Worm (Caenorhabditis elegans) whole organism, L4 larva: ENCODE measurements around the gene D1014.4.

ENCODE experiments used
- D1046.2 ChIP-seq: fragments of 200-800 bp; sonication (Bioruptor generic); IDR thresholded peaks from 2 replicates; pipeline ENCODE4 v1.3.6; 2022; ENCODE audit warnings: missing genetic modification characterization, missing compliant biosample characterization
- F10B5.3 ChIP-seq: sonication (generic microtip); optimal IDR thresholded peaks from 2 replicates; lab custom pipeline; 2016; ENCODE audit warnings: mild to moderate bottlenecking, missing genetic modification characterization, missing compliant biosample characterization
- F26F4.8 ChIP-seq: fragments of 200-800 bp; sonication (Bioruptor generic); conservative IDR thresholded peaks from 2 replicates; pipeline ENCODE4 v1.3.6; 2022; ENCODE audit warnings: missing genetic modification characterization, missing compliant biosample characterization
- F37D6.2 ChIP-seq: sonication (generic microtip); optimal IDR thresholded peaks from 2 replicates; lab custom pipeline; 2016; ENCODE audit warnings: mild to moderate bottlenecking, missing genetic modification characterization, missing compliant biosample characterization
- F44E2.7 ChIP-seq: fragments of 200-800 bp; sonication (Bioruptor generic); IDR thresholded peaks from 2 replicates; pipeline ENCODE4 v2.1.2; 2022; ENCODE audit warnings: missing genetic modification characterization, missing compliant biosample characterization
- R02D3.7 ChIP-seq: fragments of 150-350 bp; sonication (generic microtip); optimal IDR thresholded peaks from 3 replicates; lab custom pipeline; 2014; ENCODE audit warnings: missing biosample characterization, missing genetic modification characterization
- Y5F2A.4 ChIP-seq: fragments of 200-800 bp; sonication (Bioruptor generic); optimal IDR thresholded peaks from 2 replicates; lab custom pipeline; 2018; ENCODE audit warnings: mild to moderate bottlenecking, missing genetic modification characterization, missing compliant biosample characterization
- Y75B8A.6 ChIP-seq: fragments of 200-800 bp; sonication (Bioruptor generic); IDR thresholded peaks from 2 replicates; pipeline ENCODE4 v1.3.6; 2022; ENCODE audit warnings: missing genetic modification reagents, missing genetic modification characterization, missing compliant biosample characterization
- aha-1 ChIP-seq: fragments of 150-350 bp; peaks from one replicate; lab custom pipeline; 2014; ENCODE audit warnings: missing biosample characterization, missing genetic modification characterization
- aly-2 ChIP-seq: sonication (generic microtip); optimal IDR thresholded peaks from 2 replicates; lab custom pipeline; 2018; ENCODE audit warnings: missing biosample characterization, missing genetic modification characterization
- ceh-82 ChIP-seq: sonication (generic microtip); optimal IDR thresholded peaks from 2 replicates; lab custom pipeline; 2017; ENCODE audit warnings: missing biosample characterization, missing genetic modification characterization
- daf-19 ChIP-seq: fragments of 200-800 bp; sonication (Bioruptor generic); conservative IDR thresholded peaks from 2 replicates; pipeline ENCODE4 v1.3.6; 2022; ENCODE audit warnings: missing genetic modification characterization, missing compliant biosample characterization
- daf-8 ChIP-seq: fragments of 200-800 bp; sonication (Bioruptor generic); IDR thresholded peaks from 2 replicates; pipeline ENCODE4 v1.3.6; 2022; ENCODE audit warnings: missing genetic modification characterization, missing compliant biosample characterization
- dpl-1 ChIP-seq: fragments of 150-350 bp; optimal IDR thresholded peaks from 2 replicates; lab custom pipeline; 2014; ENCODE audit warnings: missing biosample characterization, missing genetic modification reagents, missing genetic modification characterization
- duxl-1 ChIP-seq: sonication (generic microtip); optimal IDR thresholded peaks from 2 replicates; lab custom pipeline; 2016; ENCODE audit warnings: mild to moderate bottlenecking, missing genetic modification characterization, moderate library complexity, missing compliant biosample characterization; ENCODE audit not compliant: poor library complexity
- dve-1 ChIP-seq: sonication (generic microtip); optimal IDR thresholded peaks from 2 replicates; lab custom pipeline; 2017; ENCODE audit warnings: antibody characterized with exemption, mild to moderate bottlenecking, missing genetic modification characterization, missing compliant biosample characterization; ENCODE audit not compliant: insufficient read depth
- fkh-10 ChIP-seq: fragments of 150-350 bp; optimal IDR thresholded peaks from 2 replicates; lab custom pipeline; 2014; ENCODE audit warnings: missing biosample characterization, missing genetic modification reagents, missing genetic modification characterization
- fos-1 ChIP-seq: fragments of 150-350 bp; optimal IDR thresholded peaks from 2 replicates; lab custom pipeline; 2014; ENCODE audit warnings: missing biosample characterization, missing genetic modification characterization
- hmg-1.1 ChIP-seq: fragments of 200-800 bp; sonication (Bioruptor generic); IDR thresholded peaks from 2 replicates; pipeline ENCODE4 v1.3.6; 2022; ENCODE audit warnings: missing genetic modification reagents, missing genetic modification characterization, missing compliant biosample characterization
- lin-1 ChIP-seq: fragments of 200-800 bp; sonication (Bioruptor generic); IDR thresholded peaks from 2 replicates; pipeline ENCODE4 v1.3.6; 2022; ENCODE audit warnings: missing genetic modification reagents, missing genetic modification characterization, missing compliant biosample characterization
- lin-15B ChIP-seq: fragments of 150-350 bp; sonication (generic microtip); optimal IDR thresholded peaks from 3 replicates; lab custom pipeline; 2014; ENCODE audit warnings: missing biosample characterization, missing genetic modification characterization
- lin-29 ChIP-seq: fragments of 200-800 bp; sonication (Bioruptor generic); IDR thresholded peaks from 2 replicates; pipeline ENCODE4 v1.3.6; 2022; ENCODE audit warnings: missing genetic modification reagents, missing genetic modification characterization, missing compliant biosample characterization
- lsy-2 ChIP-seq, 2 experiments: fragments of 150-350 bp in 1 of 2; sonication (generic microtip) in 1 of 2; optimal IDR thresholded peaks; 2 replicates each; lab custom pipeline; 2014 to 2017; ENCODE audit warnings: missing biosample characterization in 2 of 2, missing genetic modification characterization in 2 of 2
- madf-5 ChIP-seq, 2 experiments: fragments of 200-800 bp; sonication (Bioruptor generic); IDR thresholded peaks; 2 replicates each; pipeline ENCODE4 v1.3.6; 2022; ENCODE audit warnings: missing compliant biosample characterization in 2 of 2, missing genetic modification characterization in 2 of 2
- mes-2 ChIP-seq: sonication (generic microtip); optimal IDR thresholded peaks from 2 replicates; lab custom pipeline; 2016; ENCODE audit warnings: missing genotype, mild to moderate bottlenecking, missing genetic modification characterization, missing compliant biosample characterization; ENCODE audit not compliant: poor library complexity, severe bottlenecking
- mxl-2 ChIP-seq: fragments of 200-800 bp; sonication (Bioruptor generic); conservative IDR thresholded peaks from 2 replicates; pipeline ENCODE4 v1.3.6; 2022; ENCODE audit warnings: missing genetic modification reagents, missing genetic modification characterization, missing compliant biosample characterization
- mxl-3 ChIP-seq: fragments of 200-800 bp; sonication (Bioruptor generic); optimal IDR thresholded peaks from 2 replicates; lab custom pipeline; 2018; ENCODE audit warnings: mild to moderate bottlenecking, missing genetic modification characterization, missing compliant biosample characterization
- nhr-10 ChIP-seq: fragments of 150-350 bp; optimal IDR thresholded peaks from 2 replicates; lab custom pipeline; 2014; ENCODE audit warnings: missing biosample characterization, missing genetic modification characterization
- nhr-11 ChIP-seq: fragments of 150-350 bp; optimal IDR thresholded peaks from 2 replicates; lab custom pipeline; 2014; ENCODE audit warnings: missing biosample characterization, missing genetic modification characterization
- nhr-111 ChIP-seq: fragments of 200-800 bp; sonication (Bioruptor generic); optimal IDR thresholded peaks from 2 replicates; lab custom pipeline; 2018; ENCODE audit warnings: mild to moderate bottlenecking, missing genetic modification characterization, missing compliant biosample characterization
- nhr-25 ChIP-seq: sonication (generic microtip); optimal IDR thresholded peaks from 2 replicates; lab custom pipeline; 2017; ENCODE audit warnings: missing genetic modification characterization, mild to moderate bottlenecking, missing compliant biosample characterization, antibody characterized with exemption, moderate library complexity, borderline replicate concordance; ENCODE audit not compliant: insufficient read depth
- nhr-6 ChIP-seq: fragments of 150-350 bp; optimal IDR thresholded peaks from 2 replicates; lab custom pipeline; 2014; ENCODE audit warnings: missing biosample characterization, missing genetic modification characterization
- nhr-76 ChIP-seq: fragments of 150-350 bp; optimal IDR thresholded peaks from 2 replicates; lab custom pipeline; 2014; ENCODE audit warnings: missing biosample characterization, missing genetic modification characterization
- pha-4 ChIP-seq, 2 experiments: fragments of 150-350 bp in 1 of 2; fragments of 200-800 bp in 1 of 2; sonication (Bioruptor generic) in 1 of 2; IDR thresholded peaks in 1 of 2; optimal IDR thresholded peaks in 1 of 2; 2 replicates each; pipeline versions ENCODE4 v1.3.6 to Lab custom; 2014 to 2022; ENCODE audit warnings: missing genetic modification characterization in 2 of 2, missing genetic modification reagents in 2 of 2, missing biosample characterization in 1 of 2, missing compliant biosample characterization in 1 of 2
- php-3 ChIP-seq: fragments of 200-800 bp; sonication (Bioruptor generic); IDR thresholded peaks from 2 replicates; pipeline ENCODE4 v1.3.6; 2022; ENCODE audit warnings: missing genetic modification reagents, missing genetic modification characterization, missing compliant biosample characterization
- set-16 ChIP-seq: fragments of 200-800 bp; sonication (Bioruptor generic); IDR thresholded peaks from 2 replicates; pipeline ENCODE4 v1.3.6; 2022; ENCODE audit warnings: missing genetic modification reagents, missing genetic modification characterization, missing compliant biosample characterization
- tag-97 ChIP-seq: fragments of 200-800 bp; sonication (Bioruptor generic); IDR thresholded peaks from 2 replicates; pipeline ENCODE4 v1.3.6; 2022; ENCODE audit warnings: missing genetic modification characterization, missing compliant biosample characterization
- zag-1 ChIP-seq: fragments of 150-350 bp; optimal IDR thresholded peaks from 2 replicates; lab custom pipeline; 2014; ENCODE audit warnings: missing biosample characterization, missing genetic modification characterization
- zfp-2 ChIP-seq: sonication (generic microtip); optimal IDR thresholded peaks from 2 replicates; lab custom pipeline; 2016; ENCODE audit warnings: mild to moderate bottlenecking, missing genetic modification characterization, missing compliant biosample characterization
- zip-2 ChIP-seq: fragments of 150-350 bp; optimal IDR thresholded peaks from 2 replicates; lab custom pipeline; 2014; ENCODE audit warnings: missing biosample characterization, missing genetic modification characterization

D1014.4 gene

DNA sequence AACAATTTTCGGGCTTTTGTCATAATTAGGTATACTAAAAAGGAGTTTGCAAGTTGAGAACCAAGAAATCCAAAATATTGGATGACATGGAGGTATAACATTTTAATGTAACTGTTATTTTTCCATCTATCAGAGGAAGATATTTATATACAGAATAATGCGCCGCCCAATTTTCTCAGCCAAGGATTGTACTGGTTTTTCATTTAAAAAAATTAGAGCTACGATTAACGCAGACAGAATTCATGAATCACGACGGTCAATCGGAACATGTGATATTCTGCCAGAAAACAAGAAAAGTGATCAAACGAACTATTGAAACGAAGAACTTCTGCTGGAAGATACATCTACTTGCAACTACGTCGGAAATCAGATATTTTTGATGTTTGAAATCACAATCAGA is 34.8 kb upstream of the D1014.4 start, which contains the start of gene str-145:
str-145 (minus strand) TSS at position 101 of the 400 bp plus-strand sequence.
- TF ChIP-seq fos-1 (tag; lab: Kevin White, UChicago) (no peak), tag-97 (GFP tag; lab: Robert Waterston, UW) (no peak), zfp-2 (tag; lab: Kevin White, UChicago) (no peak), Y75B8A.6 (GFP tag; lab: Robert Waterston, UW) (no peak), lin-29 (GFP tag; lab: Robert Waterston, UW) (no peak), duxl-1 (tag; lab: Kevin White, UChicago) (no peak), hmg-1.1 (GFP tag; lab: Robert Waterston, UW) (no peak), R02D3.7 (tag; lab: Kevin White, UChicago) (no peak), dve-1 (tag; lab: Kevin White, UChicago) (no peak), lin-1 (no peak), F37D6.2 (tag; lab: Kevin White, UChicago) (no peak)

ce11 chrV:8099306-8099705 is 33.7 kb upstream of the D1014.4 start, which contains the start of gene sdz-23:
TSS of gene sdz-23 (plus strand) at chrV:8099606.
- TF ChIP-seq aly-2 (tag; lab: Kevin White, UChicago) (no peak), mxl-3 (no peak), lsy-2 (tag; optimal IDR thresholded peaks at IDR 0.05; lab: Kevin White, UChicago) (no peak), mxl-2 (GFP tag; lab: Robert Waterston, UW) (no peak), daf-19 (no peak), F26F4.8 (GFP tag; lab: Robert Waterston, UW) (no peak), nhr-76 (tag; lab: Kevin White, UChicago) (no peak), aha-1 (tag; lab: Kevin White, UChicago) (no peak), Y75B8A.6 (GFP tag; lab: Robert Waterston, UW) (no peak), nhr-6 (tag; lab: Kevin White, UChicago) (no peak), madf-5 (GFP tag; IDR thresholded peaks at IDR 0.05; lab: Robert Waterston, UW) (no peak), php-3 (GFP tag; lab: Robert Waterston, UW) (no peak), lin-1 (no peak), zip-2 (no peak), daf-8 (GFP tag; lab: Robert Waterston, UW) (no peak), duxl-1 (tag; lab: Kevin White, UChicago) (no peak)
- TF ChIP-seq, all 104 proteins: peak for 0

DNA sequence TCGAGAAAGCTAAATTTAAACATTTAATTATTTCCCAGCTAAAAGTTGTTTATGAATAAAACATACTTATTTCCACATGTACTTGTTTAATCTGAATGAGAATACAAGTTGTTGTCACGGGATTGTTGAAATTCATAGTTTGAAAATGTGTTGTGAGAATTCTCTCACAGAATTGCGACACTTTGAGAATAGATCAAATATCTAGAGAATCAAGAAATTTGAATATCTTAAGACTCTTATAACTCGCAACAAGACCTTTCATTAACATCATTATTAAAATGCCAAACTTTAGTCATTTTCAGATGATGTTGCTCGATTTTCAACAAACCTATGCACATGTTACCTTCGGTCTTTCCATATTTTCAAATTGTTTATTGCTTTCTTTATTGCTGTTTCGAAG is 30.1 kb upstream of the D1014.4 start, which contains the start of gene str-90:
str-90 (plus strand) TSS at position 301 of the 400 bp plus-strand sequence.
- no peak for TF ChIP-seq F10B5.3 (tag; lab: Kevin White, UChicago)
- no peak for TF ChIP-seq F44E2.7 (GFP tag; lab: Robert Waterston, UW)
- no peak for TF ChIP-seq D1046.2 (GFP tag; lab: Robert Waterston, UW)
- TF ChIP-seq set-16 (GFP tag; lab: Robert Waterston, UW): no peak
- no peak for TF ChIP-seq nhr-10 (tag; lab: Kevin White, UChicago)
- no peak for TF ChIP-seq lin-29 (GFP tag; lab: Robert Waterston, UW)
- TF ChIP-seq zag-1: no peak
- TF ChIP-seq daf-19: no peak
- TF ChIP-seq dpl-1: no peak
- TF ChIP-seq nhr-11: no peak
- no peak for TF ChIP-seq pha-4 (GFP tag; IDR thresholded peaks at IDR 0.05; lab: Robert Waterston, UW)
- no peak for TF ChIP-seq pha-4 (tag; optimal IDR thresholded peaks at IDR 0.05; lab: Kevin White, UChicago)
- TF ChIP-seq Y5F2A.4: no peak
- no peak for TF ChIP-seq php-3 (GFP tag; lab: Robert Waterston, UW)
- TF ChIP-seq ceh-82: no peak
- TF ChIP-seq nhr-25 (tag; lab: Kevin White, UChicago): no peak
- TF ChIP-seq mes-2 (tag; lab: Kevin White, UChicago): no peak
- TF ChIP-seq fkh-10 (GFP tag; lab: Kevin White, UChicago): no peak
- TF ChIP-seq nhr-111 (GFP tag; lab: Kevin White, UChicago): no peak
- no peak for TF ChIP-seq lin-15B (tag; lab: Kevin White, UChicago)
- no peak for TF ChIP-seq nhr-6 (tag; lab: Kevin White, UChicago)
